Worm (Caenorhabditis elegans) whole organism, L4/young adult: ENCODE measurements around the gene lron-15.
A peak's percentile ranks its signal among the peaks of the same experiment; 100 is the strongest.

Experiments
- W03F9.2 ChIP-seq: fragments of 150-350 bp; optimal IDR thresholded peaks from 2 replicates; lab custom pipeline; 2014; ENCODE audit warnings: missing biosample characterization, missing genetic modification characterization
- dao-5 ChIP-seq: sonication (generic microtip); optimal IDR thresholded peaks from 2 replicates; lab custom pipeline; 2016; ENCODE audit warnings: missing genotype, missing genetic modification characterization, moderate library complexity, missing compliant biosample characterization
- him-1 ChIP-seq: sonication (generic microtip); optimal IDR thresholded peaks from 2 replicates; lab custom pipeline; 2016; ENCODE audit warnings: missing genotype, missing genetic modification reagents, missing genetic modification characterization, missing compliant biosample characterization

Gene lron-15

DNA sequence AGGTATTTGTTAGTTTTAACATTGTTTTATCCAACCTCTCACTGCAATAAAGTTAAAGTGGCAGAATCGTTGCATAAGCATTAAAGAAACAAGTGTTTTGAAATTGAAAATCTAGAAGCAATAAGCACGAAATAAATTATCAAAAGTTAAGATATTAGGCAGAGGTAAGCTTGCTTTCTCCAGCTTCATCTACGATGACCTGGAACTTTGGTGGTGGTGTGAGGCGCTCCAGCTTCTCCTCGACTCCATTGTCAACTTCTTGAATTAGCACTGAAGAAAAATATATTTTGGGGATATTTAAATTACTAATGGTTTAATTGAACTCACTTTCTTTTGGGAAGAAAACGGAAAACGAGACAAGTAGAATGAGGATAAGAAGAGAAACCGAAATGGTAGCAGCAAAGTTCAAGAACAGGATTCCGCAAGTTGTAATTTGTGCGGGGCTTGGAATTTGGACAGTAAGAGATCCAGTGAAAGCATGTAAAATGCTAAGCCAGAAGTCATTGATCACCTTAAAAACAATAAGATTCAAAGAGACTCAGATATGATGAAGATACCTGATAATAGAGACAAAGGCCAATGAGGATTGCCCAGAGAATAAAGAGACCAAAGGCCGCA lies 50.9 kb downstream of the lron-15 start:
- TF ChIP-seq him-1 (no peak), W03F9.2 (tag; lab: Kevin White, UChicago) (no peak), dao-5 (tag; lab: Kevin White, UChicago) (no peak)

DNA sequence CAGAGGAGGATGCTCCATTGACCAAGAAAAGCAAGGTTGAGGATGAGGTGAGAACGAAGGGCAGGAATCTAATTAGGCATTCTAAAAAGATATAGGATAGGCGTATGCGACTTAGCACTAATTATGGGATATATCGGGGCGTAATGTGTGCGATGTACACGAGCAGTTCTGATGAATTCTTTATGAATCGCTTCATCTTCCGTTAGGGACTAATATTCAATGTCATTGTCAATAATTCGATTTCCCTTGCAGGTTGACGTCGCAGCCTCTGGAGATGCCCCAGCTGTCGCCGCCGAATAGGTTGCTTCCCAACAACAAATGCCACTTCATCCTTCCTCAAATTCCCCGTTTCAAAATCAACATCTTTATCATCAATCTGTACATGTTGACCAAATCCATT lies 51.6 kb downstream of the lron-15 start:
- no peak for TF ChIP-seq him-1
- no peak for TF ChIP-seq dao-5 (tag; lab: Kevin White, UChicago)
- TF ChIP-seq W03F9.2 (tag; lab: Kevin White, UChicago) = no peak

DNA sequence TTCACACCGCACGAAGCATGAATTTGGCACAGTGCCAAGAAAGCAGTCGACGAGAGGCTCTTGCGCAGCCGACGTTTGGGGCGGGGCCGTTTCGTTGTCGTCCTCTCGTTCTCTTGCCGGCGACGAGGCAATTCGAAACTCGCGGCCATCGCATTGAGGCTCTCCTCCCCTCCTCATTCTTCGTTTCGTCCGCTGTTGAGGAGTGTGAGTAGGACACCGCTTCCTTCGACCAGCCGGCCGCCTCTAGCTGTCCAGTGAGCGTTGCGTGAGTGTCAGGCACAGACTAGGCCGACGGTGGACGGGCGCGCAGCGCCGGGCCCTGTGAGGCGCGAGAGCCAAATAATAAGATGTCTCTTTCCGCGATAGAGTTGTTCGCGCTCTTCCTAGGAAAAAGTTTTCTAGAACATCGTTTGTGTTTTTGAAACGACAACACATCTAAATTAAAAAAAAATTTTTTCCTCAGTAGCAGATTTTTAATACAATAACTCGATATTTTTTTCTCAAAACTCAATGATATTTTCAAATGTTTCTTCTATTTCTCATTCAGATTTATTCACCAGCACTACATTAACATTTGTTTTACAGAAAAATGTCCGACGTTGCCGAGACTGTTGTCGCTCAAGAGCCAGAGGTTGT lies 52.8 kb downstream of the lron-15 start, which contains the start of the genes T28D9.11 and T28D9.1:
Gene T28D9.11, minus strand, starts transcription at position 177 of the 636 bp plus-strand sequence.
Gene T28D9.1, plus strand, starts transcription at position 586 of the 636 bp plus-strand sequence.
- TF ChIP-seq him-1 (peak; percentile 63), W03F9.2 (tag; lab: Kevin White, UChicago) (no peak), dao-5 (tag; lab: Kevin White, UChicago) (no peak)

DNA sequence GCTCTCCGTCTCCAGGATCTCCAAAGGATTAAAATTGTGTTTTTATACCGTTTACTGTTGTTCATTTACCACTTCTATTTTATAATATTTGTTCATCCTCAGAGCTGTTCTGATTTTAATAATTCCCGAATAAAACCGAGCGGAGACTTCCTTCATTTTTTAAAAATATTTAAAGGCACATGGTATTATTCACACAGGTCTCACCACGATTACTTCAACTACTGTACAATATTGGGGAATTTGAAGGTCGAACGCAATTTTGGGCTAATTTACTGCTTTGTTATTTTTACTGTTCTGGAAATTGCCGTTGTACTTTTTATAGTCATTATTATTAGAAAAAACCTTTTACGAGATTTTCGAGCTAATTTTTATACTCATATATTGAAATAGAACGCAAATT lies 53.5 kb downstream of the lron-15 start:
- TF ChIP-seq him-1 (no peak), W03F9.2 (tag; lab: Kevin White, UChicago) (no peak), dao-5 (tag; lab: Kevin White, UChicago) (no peak)
